Fruit fly (Drosophila melanogaster): ENCODE results near the gene Vha100-4.

Vha100-4 gene

dm6 chr3R:18436550-18437362, 47.2 kb upstream of the Vha100-4 start (continued):
- TF ChIP-seq Jarid2 (GFP tag; optimal IDR thresholded peaks at IDR 0.05) (no peak), CG2875 (GFP tag; optimal IDR thresholded peaks at IDR 0.05) (no peak), sc (optimal IDR thresholded peaks at IDR 0.05) (no peak), sc (GFP tag; optimal IDR thresholded peaks at IDR 0.05) (peak; percentile 36), lola (GFP tag; optimal IDR thresholded peaks at IDR 0.05) (no peak), CG2120 (GFP tag; optimal IDR thresholded peaks at IDR 0.05) (peak; percentile 93), toy (GFP tag; IDR thresholded peaks at IDR 0.05) (no peak), CG10209 (GFP tag; optimal IDR thresholded peaks at IDR 0.05) (peak; percentile 59), CG4730 (GFP tag; IDR thresholded peaks at IDR 0.05) (peak; percentile 56), salm (tag; optimal IDR thresholded peaks at IDR 0.05) (no peak), CkIIα-i1 (GFP tag; IDR thresholded peaks at IDR 0.05) (0 out of 2 replicates have a peak, but pooled peaks have one; percentile 21), peb (GFP tag; IDR thresholded peaks at IDR 0.05) (no peak), CG17328 (GFP tag; IDR thresholded peaks at IDR 0.05) (peak; percentile 37), CG14441 (GFP tag; IDR thresholded peaks at IDR 0.05) (peak; percentile 51), ato (GFP tag; IDR thresholded peaks at IDR 0.05; ENCODE audit: partially characterized antibody) (no peak), sim (GFP tag; IDR thresholded peaks at IDR 0.05) (no peak), CG32767 (GFP tag; IDR thresholded peaks at IDR 0.05) (no peak), exex (tag; optimal IDR thresholded peaks at IDR 0.05) (peak; percentile 33), amos (GFP tag; IDR thresholded peaks at IDR 0.05; ENCODE audit: partially characterized antibody) (no peak; the same call in 1 of the 2 replicates), CG10979 (tag; optimal IDR thresholded peaks at IDR 0.05) (no peak), Lpt (GFP tag; optimal IDR thresholded peaks at IDR 0.05) (no peak), Atf3 (GFP tag; optimal IDR thresholded peaks at IDR 0.05) (no peak), CG12219 (GFP tag; optimal IDR thresholded peaks at IDR 0.05) (peak; percentile 9), CG16815 (GFP tag; optimal IDR thresholded peaks at IDR 0.05) (peak; percentile 21), dmrt99B (tag; optimal IDR thresholded peaks at IDR 0.05) (peak; percentile 78), hbn (GFP tag; IDR thresholded peaks at IDR 0.05; ENCODE audit: partially characterized antibody) (no peak), CG34422 (GFP tag; IDR thresholded peaks at IDR 0.05) (no peak; the same call in 2 of the 3 replicates), HLHmδ (GFP tag; optimal IDR thresholded peaks at IDR 0.05) (no peak), Nf-YC (tag; optimal IDR thresholded peaks at IDR 0.05) (no peak), Hand (GFP tag; optimal IDR thresholded peaks at IDR 0.05) (peak; percentile 43), CG31388 (GFP tag; optimal IDR thresholded peaks at IDR 0.05) (peak; percentile 53), Atf-2 (GFP tag; optimal IDR thresholded peaks at IDR 0.05) (peak; percentile 21), HmgZ (tag; optimal IDR thresholded peaks at IDR 0.05) (peak; percentile 26), CG10147 (GFP tag; optimal IDR thresholded peaks at IDR 0.05) (no peak), Deaf1 (tag; optimal IDR thresholded peaks at IDR 0.05) (no peak), BtbVII (GFP tag; optimal IDR thresholded peaks at IDR 0.05) (peak; percentile 67), NC2α (GFP tag; optimal IDR thresholded peaks at IDR 0.05) (no peak), rib (GFP tag; IDR thresholded peaks at IDR 0.05) (peak; percentile 99), sens-2 (GFP tag; IDR thresholded peaks at IDR 0.05) (peak; percentile 17; the same call in 1 of the 2 replicates), CG42726 (GFP tag; IDR thresholded peaks at IDR 0.05; ENCODE audit: partially characterized antibody) (no peak), CG8765 (GFP tag; IDR thresholded peaks at IDR 0.05) (no peak), CG1529 (GFP tag; optimal IDR thresholded peaks at IDR 0.05) (no peak), otp (GFP tag; IDR thresholded peaks at IDR 0.05) (0 out of 3 replicates have a peak, but pooled peaks have one; percentile 15), CG6654 (GFP tag; optimal IDR thresholded peaks at IDR 0.05) (no peak), sima (GFP tag; optimal IDR thresholded peaks at IDR 0.05) (no peak), CG6813 (GFP tag; optimal IDR thresholded peaks at IDR 0.05) (peak; percentile 25), CHES-1-like (GFP tag; optimal IDR thresholded peaks at IDR 0.05) (peak; percentile 40), CG5245 (GFP tag; optimal IDR thresholded peaks at IDR 0.05) (peak; percentile 46), her (GFP tag; optimal IDR thresholded peaks at IDR 0.05) (peak; percentile 21)

All from whole organism, embryonic.